Fruit fly (Drosophila melanogaster): ENCODE results near the gene rt.

- TF ChIP-seq Dif (GFP tag; optimal IDR thresholded peaks at IDR 0.05; ENCODE audit: partially characterized antibody) (no peak), psq (GFP tag; optimal IDR thresholded peaks at IDR 0.05) (no peak), rgr (GFP tag; optimal IDR thresholded peaks at IDR 0.05) (no peak), lola (GFP tag; optimal IDR thresholded peaks at IDR 0.05) (no peak), OdsH (GFP tag; optimal IDR thresholded peaks at IDR 0.05) (no peak), usp (GFP tag; optimal IDR thresholded peaks at IDR 0.05) (no peak), brk (GFP tag; optimal IDR thresholded peaks at IDR 0.05) (no peak), foxo (GFP tag; optimal IDR thresholded peaks at IDR 0.05) (no peak), Hr83 (GFP tag; optimal IDR thresholded peaks at IDR 0.05; ENCODE audit: poor library complexity, severe bottlenecking) (no peak), GATAd (GFP tag; optimal IDR thresholded peaks at IDR 0.05) (no peak), jim (GFP tag; optimal IDR thresholded peaks at IDR 0.05) (no peak), sv (GFP tag; optimal IDR thresholded peaks at IDR 0.05) (no peak), Dfd (GFP tag; optimal IDR thresholded peaks at IDR 0.05) (no peak), Hnf4 (GFP tag; optimal IDR thresholded peaks at IDR 0.05) (no peak)
These were observed 9.1 kb upstream of the rt start, which contains the start of gene CG7368 for dm6 chr3L:11596585-11597252.
